Fruit fly (Drosophila melanogaster): ENCODE measurements around the gene CG6462.
A peak's percentile ranks its signal among the peaks of the same experiment; 100 is the strongest.

Gene CG6462

DNA sequence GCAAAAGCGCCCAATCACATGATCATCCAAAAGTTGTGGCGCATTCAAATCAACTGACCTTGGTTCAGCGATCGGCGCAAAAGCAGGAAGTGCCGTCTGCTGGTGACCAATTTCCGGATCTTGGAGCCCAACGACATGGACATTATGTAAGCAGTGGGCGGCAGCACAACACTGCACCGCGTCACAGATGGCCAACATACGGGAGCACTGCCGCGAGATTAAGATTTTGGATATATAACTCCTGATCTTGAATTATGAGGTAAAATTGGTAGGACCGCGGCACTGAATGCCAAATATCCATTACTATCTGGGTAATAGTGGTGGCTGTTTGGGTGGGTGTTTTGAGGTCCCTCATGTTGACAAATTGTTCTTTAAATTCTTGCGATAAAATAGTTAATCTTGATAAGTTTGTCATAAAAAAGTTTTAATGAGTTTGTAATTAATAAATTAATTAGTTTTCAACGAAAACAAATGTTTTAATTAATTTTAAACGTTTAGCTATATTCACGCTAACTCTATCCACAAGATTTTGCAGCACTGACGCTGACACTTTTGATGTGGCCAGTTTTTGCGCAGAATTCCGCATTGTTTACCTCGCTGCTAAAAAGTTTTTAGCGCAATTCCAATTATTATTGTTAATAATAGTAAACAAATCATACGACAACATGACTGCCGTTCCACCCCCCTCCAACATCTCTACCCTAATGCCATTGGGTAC, 38.2 kb downstream of the CG6462 start, which contains the start of the genes CG13295 and CG6610 (continued):
- TF ChIP-seq Usf (GFP tag; optimal IDR thresholded peaks at IDR 0.05) (peak; percentile 31), Awh (GFP tag; IDR thresholded peaks at IDR 0.05) (no peak), pum (GFP tag; optimal IDR thresholded peaks at IDR 0.05) (peak; percentile 40), Meics (GFP tag; optimal IDR thresholded peaks at IDR 0.05) (peak; percentile 52), aop (GFP tag; IDR thresholded peaks at IDR 0.05) (no peak), CG12299 (tag; optimal IDR thresholded peaks at IDR 0.05) (peak; percentile 14), slp2 (GFP tag; optimal IDR thresholded peaks at IDR 0.05) (no peak), caup (GFP tag; optimal IDR thresholded peaks at IDR 0.05; ENCODE audit: severe bottlenecking) (peak; percentile 12), CG2678 (tag; optimal IDR thresholded peaks at IDR 0.05) (peak; percentile 76), CG9727 (GFP tag; optimal IDR thresholded peaks at IDR 0.05) (peak; percentile 67), gfzf (GFP tag; optimal IDR thresholded peaks at IDR 0.05) (peak; percentile 76), eyg (GFP tag; optimal IDR thresholded peaks at IDR 0.05) (no peak), schlank (tag; optimal IDR thresholded peaks at IDR 0.05) (no peak), tap (tag; optimal IDR thresholded peaks at IDR 0.05) (no peak), Fer2 (tag; optimal IDR thresholded peaks at IDR 0.05) (peak; percentile 65), Sin3A (optimal IDR thresholded peaks at IDR 0.05) (peak; percentile 77), CG3995 (GFP tag; optimal IDR thresholded peaks at IDR 0.05) (no peak), CG13287 (GFP tag; IDR thresholded peaks at IDR 0.05; ENCODE audit: partially characterized antibody) (peak; percentile 19; the same call in 1 of the 2 replicates), CG15073 (GFP tag; optimal IDR thresholded peaks at IDR 0.05) (no peak), gem (tag; optimal IDR thresholded peaks at IDR 0.05) (peak; percentile 78), B-H2 (GFP tag; optimal IDR thresholded peaks at IDR 0.05) (peak; percentile 71), CG7556 (GFP tag; optimal IDR thresholded peaks at IDR 0.05) (peak; percentile 28), tin (GFP tag; optimal IDR thresholded peaks at IDR 0.05) (peak; percentile 57), sr (GFP tag; IDR thresholded peaks at IDR 0.05) (no peak), otp (GFP tag; IDR thresholded peaks at IDR 0.05) (no peak), repo (GFP tag; optimal IDR thresholded peaks at IDR 0.05) (no peak), croc (GFP tag; conservative IDR thresholded peaks at IDR 0.05) (peak; percentile 48; the same call in 2 of the 3 replicates), sens (GFP tag) (peak; percentile 90), ash1 (GFP tag; optimal IDR thresholded peaks at IDR 0.05) (no peak), tio (GFP tag; optimal IDR thresholded peaks at IDR 0.05) (peak; percentile 19), chn (GFP tag; optimal IDR thresholded peaks at IDR 0.05) (peak; percentile 43), NC2α (GFP tag; optimal IDR thresholded peaks at IDR 0.05) (no peak), CG2202 (tag; optimal IDR thresholded peaks at IDR 0.05) (no peak), Dref (GFP tag; IDR thresholded peaks at IDR 0.05) (no peak), CHES-1-like (GFP tag; optimal IDR thresholded peaks at IDR 0.05) (peak; percentile 26), CG31388 (GFP tag; optimal IDR thresholded peaks at IDR 0.05) (no peak), CG8359 (GFP tag; optimal IDR thresholded peaks at IDR 0.05; ENCODE audit: borderline replicate concordance) (no peak), MTF-1 (GFP tag; optimal IDR thresholded peaks at IDR 0.05; ENCODE audit: borderline replicate concordance) (no peak), CG10274 (GFP tag; optimal IDR thresholded peaks at IDR 0.05) (no peak), cad (GFP tag; optimal IDR thresholded peaks at IDR 0.05) (no peak), PHDP (tag; optimal IDR thresholded peaks at IDR 0.05) (peak; percentile 52), her (GFP tag; optimal IDR thresholded peaks at IDR 0.05) (no peak), lbe (GFP tag; optimal IDR thresholded peaks at IDR 0.05) (no peak), Drgx (GFP tag; IDR thresholded peaks at IDR 0.05) (no peak), sug (tag; optimal IDR thresholded peaks at IDR 0.05) (peak; percentile 79), Poxn (GFP tag; IDR thresholded peaks at IDR 0.05) (no peak), Bgb (GFP tag; IDR thresholded peaks at IDR 0.05; ENCODE audit: partially characterized antibody) (0 out of 2 replicates have a peak, but pooled peaks have one; percentile 31), pho (GFP tag; optimal IDR thresholded peaks at IDR 0.05) (peak; percentile 59), crc (GFP tag; optimal IDR thresholded peaks at IDR 0.05) (no peak), E2f2 (GFP tag; IDR thresholded peaks at IDR 0.05) (peak; percentile 40; the same call in 1 of the 2 replicates)
